Worm (Caenorhabditis elegans) whole organism, L1 larva: ENCODE measurements around the gene fbxb-9.
A peak's percentile ranks its signal among the peaks of the same experiment; 100 is the strongest.

Experiments
- aly-2 ChIP-seq: fragments of 150-350 bp; optimal IDR thresholded peaks from 2 replicates; lab custom pipeline; 2014; ENCODE audit warnings: missing biosample characterization, missing genetic modification characterization
- ama-1 ChIP-seq: fragments of 150-350 bp; optimal IDR thresholded peaks from 2 replicates; lab custom pipeline; 2014
- lsy-2 ChIP-seq, 2 experiments: fragments of 150-350 bp; optimal IDR thresholded peaks; 2 replicates each; lab custom pipeline; 2014; ENCODE audit warnings: missing biosample characterization in 2 of 2, missing genetic modification characterization in 2 of 2
- nhr-11 ChIP-seq: fragments of 150-350 bp; optimal IDR thresholded peaks from 2 replicates; lab custom pipeline; 2014; ENCODE audit warnings: missing biosample characterization, missing genetic modification characterization
- snu-23 ChIP-seq: sonication (generic microtip); optimal IDR thresholded peaks from 2 replicates; lab custom pipeline; 2016; ENCODE audit warnings: missing genetic modification characterization, missing compliant biosample characterization
- unc-62 ChIP-seq: fragments of 150-350 bp; optimal IDR thresholded peaks from 2 replicates; lab custom pipeline; 2014; ENCODE audit warnings: missing biosample characterization, missing genetic modification reagents, missing genetic modification characterization
- unc-98 ChIP-seq: fragments of 200-800 bp; sonication (Bioruptor generic); IDR thresholded peaks from 2 replicates; pipeline ENCODE4 v1.3.6; 2022; ENCODE audit warnings: missing genetic modification characterization, missing compliant biosample characterization

DNA sequence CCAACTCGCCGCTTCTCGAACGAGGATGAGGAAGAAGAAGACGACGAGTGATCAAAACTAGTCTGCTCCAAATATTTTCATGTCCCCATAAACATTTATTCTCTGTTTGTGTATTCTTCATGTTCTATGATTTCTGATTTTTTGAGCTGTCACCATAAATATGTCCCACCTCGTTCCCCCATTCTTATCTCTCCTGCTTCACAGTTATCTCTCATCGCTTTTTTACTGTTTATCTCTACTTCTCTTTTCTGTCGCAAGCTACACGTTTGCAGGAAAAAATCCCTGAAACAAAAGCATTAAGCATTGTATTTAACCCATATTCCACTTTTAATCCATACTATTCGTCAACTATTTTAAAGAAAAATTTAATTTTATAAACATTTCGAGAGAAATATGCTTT is 31.6 kb downstream of the fbxb-9 start:
- TF ChIP-seq aly-2 (tag; lab: Kevin White, UChicago) = no peak
- no peak for TF ChIP-seq unc-62 (GFP tag; lab: Kevin White, UChicago)
- no peak for TF ChIP-seq nhr-11 (tag; lab: Kevin White, UChicago)
- no peak for TF ChIP-seq ama-1
- TF ChIP-seq unc-98 (GFP tag; lab: Robert Waterston, UW) = no peak
- TF ChIP-seq snu-23 (GFP tag; lab: Kevin White, UChicago) = no peak
- peak in 1 of 2 experiments; percentile 28 for TF ChIP-seq lsy-2 (tag; optimal IDR thresholded peaks at IDR 0.05; lab: Kevin White, UChicago)
